Fruit fly (Drosophila melanogaster): Measurements from ENCODE around the gene CG45072.

dm6 chr3R:30151300-30152109, 28.4 kb upstream of the CG45072 start, which contains the start of gene CG15529:
- TF ChIP-seq pan (optimal IDR thresholded peaks at IDR 0.05): no peak
- TF ChIP-seq CG8478 (optimal IDR thresholded peaks at IDR 0.05): no peak

All from whole organism.